Worm (Caenorhabditis elegans): ENCODE results near the gene vps-24.

Gene vps-24

ce11 chrII:5016977-5017585 lies 23.3 kb downstream of the vps-24 start (continued):
- TF ChIP-seq hmg-20 (GFP tag; IDR thresholded peaks at IDR 0.05) (no peak), rcor-1 (GFP tag; IDR thresholded peaks at IDR 0.05) (no peak), aptf-3 (GFP tag; IDR thresholded peaks at IDR 0.05) (no peak), ceh-40 (GFP tag; IDR thresholded peaks at IDR 0.05) (no peak), T26A5.8 (tag; optimal IDR thresholded peaks at IDR 0.05) (no peak), bed-1 (GFP tag; IDR thresholded peaks at IDR 0.05) (no peak), ZK185.1 (tag; optimal IDR thresholded peaks at IDR 0.05; ENCODE audit: poor library complexity, severe bottlenecking) (peak; percentile 14), sptf-2 (GFP tag; optimal IDR thresholded peaks at IDR 0.05) (no peak), hsf-1 (GFP tag; IDR thresholded peaks at IDR 0.05) (no peak), mes-4 (tag; optimal IDR thresholded peaks at IDR 0.05) (no peak), F49E8.2 (tag; optimal IDR thresholded peaks at IDR 0.05; ENCODE audit: insufficient read depth) (no peak), let-526 (GFP tag; IDR thresholded peaks at IDR 0.05) (no peak), ztf-18 (tag; optimal IDR thresholded peaks at IDR 0.05) (peak; percentile 17), ama-1 (optimal IDR thresholded peaks at IDR 0.05) (no peak), ama-1 (GFP tag; optimal IDR thresholded peaks at IDR 0.05) (no peak), B0261.1 (tag; optimal IDR thresholded peaks at IDR 0.05) (no peak), ccch-3 (GFP tag; optimal IDR thresholded peaks at IDR 0.05) (no peak), Y79H2A.3 (GFP tag; conservative IDR thresholded peaks at IDR 0.05) (no peak), nhr-27 (tag; optimal IDR thresholded peaks at IDR 0.05) (no peak), akir-1 (GFP tag; optimal IDR thresholded peaks at IDR 0.05) (no peak), hmg-1.2 (GFP tag; IDR thresholded peaks at IDR 0.05) (peak; percentile 89), somi-1 (GFP tag; optimal IDR thresholded peaks at IDR 0.05) (no peak), lsy-27 (tag; optimal IDR thresholded peaks at IDR 0.05; ENCODE audit: borderline replicate concordance, insufficient read depth) (no peak), madf-3 (GFP tag; IDR thresholded peaks at IDR 0.05) (no peak), B0336.3 (GFP tag; IDR thresholded peaks at IDR 0.05) (no peak), rec-8 (tag; optimal IDR thresholded peaks at IDR 0.05) (no peak), attf-6 (GFP tag; IDR thresholded peaks at IDR 0.05) (no peak), snpc-4 (GFP tag; optimal IDR thresholded peaks at IDR 0.05) (no peak), snpc-4 (tag; optimal IDR thresholded peaks at IDR 0.05) (peak in 2 of 4 experiments; percentile 35 to 52), lin-40 (tag; optimal IDR thresholded peaks at IDR 0.05) (peak; percentile 80), D2030.7 (GFP tag; IDR thresholded peaks at IDR 0.05) (no peak), nfya-1 (tag; optimal IDR thresholded peaks at IDR 0.05; ENCODE audit: borderline replicate concordance, insufficient read depth) (no peak), sea-2 (GFP tag; IDR thresholded peaks at IDR 0.05) (no peak), K12H6.12 (tag; optimal IDR thresholded peaks at IDR 0.05) (peak; percentile 59), sdz-38 (tag; optimal IDR thresholded peaks at IDR 0.05) (no peak), nfyb-1 (GFP tag; IDR thresholded peaks at IDR 0.05) (0 out of 2 replicates have a peak, but pooled peaks have one; percentile 16), snpc-1.1 (tag; optimal IDR thresholded peaks at IDR 0.05; ENCODE audit: insufficient read depth) (no peak), lsl-1 (GFP tag; optimal IDR thresholded peaks at IDR 0.05) (no peak), fkh-3 (tag; optimal IDR thresholded peaks at IDR 0.05) (no peak), Y95B8A.8 (GFP tag; IDR thresholded peaks at IDR 0.05) (no peak), nhr-80 (tag; optimal IDR thresholded peaks at IDR 0.05) (peak; percentile 64), mcd-1 (GFP tag; IDR thresholded peaks at IDR 0.05) (peak; percentile 56), ekl-4 (GFP tag; IDR thresholded peaks at IDR 0.05) (0 out of 2 replicates have a peak, but pooled peaks have one; percentile 33), snpc-3.4 (tag; optimal IDR thresholded peaks at IDR 0.05) (no peak)

Measured in whole organism, young adult.